Worm (Caenorhabditis elegans) whole organism, L4 larva: ENCODE measurements around the gene ZC262.7.

ENCODE experiments used
- aly-2 ChIP-seq: sonication (generic microtip); optimal IDR thresholded peaks from 2 replicates; lab custom pipeline; 2018; ENCODE audit warnings: missing biosample characterization, missing genetic modification characterization
- arid-1 ChIP-seq: fragments of 200-800 bp; sonication (Bioruptor generic); conservative IDR thresholded peaks from 2 replicates; pipeline ENCODE4 v1.3.6; 2022; ENCODE audit warnings: missing genetic modification reagents, missing genetic modification characterization, missing compliant biosample characterization
- attf-4 ChIP-seq: sonication (generic microtip); optimal IDR thresholded peaks from 3 replicates; lab custom pipeline; 2017; ENCODE audit warnings: missing biosample characterization, missing genetic modification characterization
- daf-12 ChIP-seq: fragments of 150-350 bp; optimal IDR thresholded peaks from 2 replicates; lab custom pipeline; 2014; ENCODE audit warnings: missing biosample characterization, missing genetic modification reagents, missing genetic modification characterization
- egl-27 ChIP-seq: sonication (generic microtip); optimal IDR thresholded peaks from 3 replicates; lab custom pipeline; 2017; ENCODE audit warnings: missing biosample characterization, missing genetic modification reagents, missing genetic modification characterization
- hlh-11 ChIP-seq: fragments of 200-800 bp; sonication (Bioruptor generic); optimal IDR thresholded peaks from 2 replicates; lab custom pipeline; 2018; ENCODE audit warnings: mild to moderate bottlenecking, missing genetic modification characterization, missing compliant biosample characterization

DNA sequence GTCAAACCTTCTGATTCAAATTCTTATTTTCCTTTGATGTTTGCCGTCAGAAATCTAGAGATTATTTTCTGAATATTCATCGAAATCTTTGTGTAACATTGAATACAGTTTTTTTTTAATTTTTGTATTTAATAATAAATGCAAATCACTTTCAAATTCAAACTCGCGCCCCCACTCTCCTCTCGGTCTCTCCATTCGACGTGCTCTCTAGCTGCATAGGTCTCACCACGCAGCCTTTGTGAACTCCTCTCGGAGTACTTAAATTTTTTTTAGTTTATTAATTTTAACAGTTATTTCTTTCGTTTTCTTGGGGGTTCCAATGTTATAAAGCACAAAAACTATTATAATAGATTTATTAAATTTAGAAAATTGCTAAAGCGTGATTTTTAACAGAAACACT, 26.1 kb upstream of the ZC262.7 start:
- TF ChIP-seq aly-2 (tag; lab: Kevin White, UChicago) (no peak), attf-4 (tag; lab: Kevin White, UChicago) (no peak), hlh-11 (tag; lab: Kevin White, UChicago) (no peak), arid-1 (GFP tag; lab: Robert Waterston, UW) (no peak), egl-27 (no peak), daf-12 (tag; lab: Kevin White, UChicago) (no peak)
